Fruit fly (Drosophila melanogaster) whole organism, pupa: ENCODE measurements around the gene CG42541.

ENCODE experiments used
- CG10348 ChIP-seq: fragments of 200-800 bp; sonication (Bioruptor generic); IDR thresholded peaks from 2 replicates; pipeline ENCODE4 v1.3.6; 2022; ENCODE audit warnings: missing biosample characterization, missing genetic modification characterization
- CG12605 ChIP-seq: fragments of 200-800 bp; sonication (Bioruptor generic); IDR thresholded peaks from 2 replicates; pipeline ENCODE4 v1.3.6; 2022; ENCODE audit warnings: missing biosample characterization, missing genetic modification characterization
- CG13204 ChIP-seq: fragments of 200-800 bp; sonication (Bioruptor generic); optimal IDR thresholded peaks from 2 replicates; lab custom pipeline; 2018; ENCODE audit warnings: missing biosample characterization, mild to moderate bottlenecking, missing genetic modification characterization, moderate library complexity
- CG14655 ChIP-seq: fragments of 200-800 bp; sonication (Bioruptor generic); optimal IDR thresholded peaks from 3 replicates; lab custom pipeline; 2017; ENCODE audit warnings: mild to moderate bottlenecking, missing biosample characterization, missing genetic modification reagents, missing genetic modification characterization
- CG15710 ChIP-seq: fragments of 200-800 bp; sonication (Bioruptor generic); optimal IDR thresholded peaks from 2 replicates; lab custom pipeline; 2018; ENCODE audit warnings: missing biosample characterization, mild to moderate bottlenecking, missing genetic modification characterization, moderate library complexity
- CG17806 ChIP-seq: fragments of 200-800 bp; sonication (Bioruptor generic); optimal IDR thresholded peaks from 2 replicates; lab custom pipeline; 2018; ENCODE audit warnings: missing biosample characterization, mild to moderate bottlenecking, missing genetic modification characterization, moderate library complexity
- CG32121 ChIP-seq: fragments of 200-800 bp; sonication (Bioruptor generic); IDR thresholded peaks from 2 replicates; pipeline ENCODE4 v1.3.6; 2022; ENCODE audit warnings: missing biosample characterization, missing genetic modification characterization
- CG34367 ChIP-seq: fragments of 200-800 bp; sonication (Bioruptor generic); optimal IDR thresholded peaks from 2 replicates; lab custom pipeline; 2018; ENCODE audit warnings: missing biosample characterization, mild to moderate bottlenecking, missing genetic modification characterization
- CG4496 ChIP-seq: fragments of 200-800 bp; sonication (Bioruptor generic); IDR thresholded peaks from 3 replicates; pipeline ENCODE4 v1.3.6; 2022; ENCODE audit warnings: missing biosample characterization, missing genetic modification characterization
- CG8159 ChIP-seq: fragments of 200-800 bp; sonication (Bioruptor generic); optimal IDR thresholded peaks from 3 replicates; lab custom pipeline; 2018; ENCODE audit warnings: missing biosample characterization, mild to moderate bottlenecking, missing genetic modification characterization, moderate library complexity
- CG8301 ChIP-seq: fragments of 200-800 bp; sonication (Bioruptor generic); optimal IDR thresholded peaks from 2 replicates; lab custom pipeline; 2018; ENCODE audit warnings: missing biosample characterization, mild to moderate bottlenecking, missing genetic modification characterization
- CG9948 ChIP-seq: fragments of 200-800 bp; sonication (Bioruptor generic); optimal IDR thresholded peaks from 2 replicates; lab custom pipeline; 2018; ENCODE audit warnings: missing biosample characterization, mild to moderate bottlenecking, missing genetic modification characterization, moderate library complexity
- D1 ChIP-seq: fragments of 200-800 bp; sonication (Bioruptor generic); optimal IDR thresholded peaks from 2 replicates; lab custom pipeline; 2018; ENCODE audit warnings: missing biosample characterization, mild to moderate bottlenecking, missing genetic modification characterization, moderate library complexity
- EcR ChIP-seq: fragments of 200-800 bp; sonication (Bioruptor generic); optimal IDR thresholded peaks from 3 replicates; lab custom pipeline; 2019; ENCODE audit warnings: missing biosample characterization, missing genetic modification characterization, mild to moderate bottlenecking, moderate library complexity, missing genetic modification reagents
- Ets98B ChIP-seq: fragments of 200-800 bp; sonication (Bioruptor generic); IDR thresholded peaks from 2 replicates; pipeline ENCODE4 v1.3.6; 2022; ENCODE audit warnings: missing biosample characterization, missing genetic modification characterization
- Pif1A ChIP-seq: fragments of 200-800 bp; sonication (Bioruptor generic); optimal IDR thresholded peaks from 3 replicates; lab custom pipeline; 2016; ENCODE audit warnings: missing biosample characterization, missing genetic modification characterization
- Pif1B ChIP-seq: fragments of 200-800 bp; sonication (Bioruptor generic); optimal IDR thresholded peaks from 3 replicates; lab custom pipeline; 2016; ENCODE audit warnings: missing biosample characterization, missing genetic modification characterization
- Snoo ChIP-seq: fragments of 200-800 bp; sonication (Bioruptor generic); optimal IDR thresholded peaks from 3 replicates; lab custom pipeline; 2017; ENCODE audit warnings: missing biosample characterization, mild to moderate bottlenecking, missing genetic modification characterization, inconsistent platforms
- fd96Ca ChIP-seq: fragments of 200-800 bp; sonication (Bioruptor generic); IDR thresholded peaks from 3 replicates; pipeline ENCODE4 v1.3.6; 2022; ENCODE audit warnings: missing biosample characterization, missing genetic modification characterization
- gl ChIP-seq: fragments of 200-800 bp; sonication (Bioruptor generic); optimal IDR thresholded peaks from 2 replicates; lab custom pipeline; 2018; ENCODE audit warnings: missing biosample characterization, mild to moderate bottlenecking, missing genetic modification characterization
- rn ChIP-seq: fragments of 200-800 bp; sonication (Bioruptor generic); IDR thresholded peaks from 2 replicates; pipeline ENCODE4 v1.3.6; 2022; ENCODE audit warnings: missing biosample characterization, missing genetic modification characterization

CG42541 gene

DNA sequence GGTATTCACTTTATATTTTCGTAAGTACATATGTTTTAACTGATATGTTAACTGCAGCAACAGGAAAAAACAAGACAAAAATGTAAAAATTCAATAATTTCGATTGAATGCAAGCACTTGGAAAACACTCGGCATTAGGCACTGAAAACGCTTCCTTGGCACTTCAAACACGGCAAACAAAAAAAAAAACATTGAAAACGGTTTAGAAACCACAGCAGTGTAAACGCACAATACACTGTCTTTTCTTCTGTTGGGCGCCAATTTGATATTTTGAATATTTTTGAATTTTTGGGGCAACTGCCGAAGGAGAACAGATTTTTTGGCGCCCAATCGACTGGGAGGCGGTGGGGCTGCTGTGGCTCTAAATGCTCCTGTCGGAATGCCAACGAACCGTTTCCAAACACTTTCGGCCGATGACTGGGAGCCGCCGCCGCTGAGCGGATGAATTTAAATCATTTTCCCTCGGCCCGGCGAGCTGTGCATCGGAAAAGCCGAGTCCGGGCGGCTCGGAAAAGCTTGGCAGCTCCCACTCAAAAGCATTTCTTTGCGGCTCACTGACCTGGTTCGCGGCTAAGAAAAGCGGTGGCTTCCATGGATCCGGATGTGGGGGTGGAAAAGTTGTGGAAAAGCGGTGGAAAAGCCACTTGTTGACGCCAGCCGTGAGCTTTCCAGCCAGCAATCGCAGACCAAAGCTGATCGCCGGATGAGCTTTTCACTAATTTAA lies at the start of gene CG42541:
TSS of gene CG42541 (minus strand) at position 51 of the 724 bp plus-strand sequence.
- TF ChIP-seq CG14655 (no peak), CG34367 (tag; lab: Kevin White, UChicago) (no peak), CG4496 (GFP tag; lab: Robert Waterston, UW) (peak; percentile 70), CG12605 (GFP tag; lab: Robert Waterston, UW) (peak; percentile 63; the same call in 1 of the 2 replicates), CG10348 (GFP tag; lab: Robert Waterston, UW) (no peak)

- TF ChIP-seq Snoo, result no peak
- no peak for TF ChIP-seq CG13204
- TF ChIP-seq CG32121 (GFP tag; lab: Robert Waterston, UW), result no peak
- TF ChIP-seq CG10348 (GFP tag; lab: Robert Waterston, UW), result no peak
- TF ChIP-seq CG8159 (tag; lab: Kevin White, UChicago), result no peak
- no peak for TF ChIP-seq CG12605 (GFP tag; lab: Robert Waterston, UW)
Observed at dm6 chrX:3971250-3971649, 40.9 kb upstream of the CG42541 start, which contains the start of gene CG6414. TSS of gene CG6414 (minus strand) at chrX:3971350.

dm6 chrX:3968346-3969044 lies 38.1 kb upstream of the CG42541 start, which contains the start of gene CG6428:
TSS of gene CG6428 (minus strand) at chrX:3968655.
- TF ChIP-seq Snoo (peak; percentile 17), CG32121 (GFP tag; lab: Robert Waterston, UW) (no peak)

DNA sequence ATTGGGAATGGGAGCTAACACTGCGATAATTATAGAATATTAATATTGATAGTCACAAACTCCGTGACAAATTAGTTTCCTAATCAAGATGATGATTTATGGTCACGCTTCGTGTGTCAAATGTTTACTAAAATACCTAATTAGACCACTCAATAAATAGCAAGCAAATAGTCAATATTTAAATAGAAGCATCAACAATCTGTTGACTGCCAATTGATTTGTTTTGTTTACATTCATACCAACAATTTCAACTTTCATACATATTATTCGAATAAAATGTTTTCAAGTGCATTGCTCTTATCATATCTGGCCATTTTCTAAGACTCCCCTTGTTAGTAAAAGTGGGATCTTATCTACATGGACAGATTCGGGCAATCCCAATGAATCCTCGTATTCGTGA lies 37.2 kb upstream of the CG42541 start:
- TF ChIP-seq CG9948 (no peak), CG32121 (GFP tag; lab: Robert Waterston, UW) (no peak), CG15710 (tag; lab: Kevin White, UChicago) (no peak), CG8159 (tag; lab: Kevin White, UChicago) (no peak), CG12605 (GFP tag; lab: Robert Waterston, UW) (no peak), CG10348 (GFP tag; lab: Robert Waterston, UW) (no peak), EcR (no peak), CG4496 (GFP tag; lab: Robert Waterston, UW) (no peak), rn (GFP tag; lab: Robert Waterston, UW) (no peak), CG14655 (no peak), Snoo (no peak), Ets98B (GFP tag; lab: Robert Waterston, UW) (no peak), Pif1B (GFP tag; lab: Kevin White, UChicago) (no peak)

DNA sequence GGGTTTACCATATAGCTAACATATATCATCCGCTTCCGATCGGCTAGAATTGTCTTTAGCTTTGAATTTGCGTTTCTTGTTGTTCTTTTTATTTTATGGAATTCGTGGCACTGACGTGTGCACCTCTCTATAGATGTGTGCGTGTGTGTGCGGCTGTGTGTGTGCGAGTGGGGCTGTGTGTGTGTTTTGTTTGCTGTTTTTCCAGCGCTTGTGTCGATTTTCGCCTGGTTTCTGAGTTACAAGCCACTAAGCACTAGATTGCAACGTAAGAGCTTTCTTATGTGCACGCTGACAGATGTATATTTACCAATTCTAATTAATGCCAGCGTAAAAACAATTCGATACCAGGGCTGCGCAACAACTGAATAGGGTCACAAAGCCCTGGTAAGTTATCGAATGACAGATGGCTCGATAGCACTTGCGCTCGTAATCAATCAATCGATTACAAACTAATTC lies 34.6 kb upstream of the CG42541 start, which contains the start of gene lva:
TSS of gene lva (minus strand) at position 363 of the 456 bp plus-strand sequence.
- TF ChIP-seq EcR, result peak; percentile 15
- peak; percentile 58 for TF ChIP-seq gl (tag; lab: Kevin White, UChicago)
- no peak for TF ChIP-seq CG12605 (GFP tag; lab: Robert Waterston, UW)
- no peak for TF ChIP-seq CG8159 (tag; lab: Kevin White, UChicago)
- TF ChIP-seq CG15710 (tag; lab: Kevin White, UChicago), result peak; percentile 10
- TF ChIP-seq CG9948, result no peak
- peak; percentile 2 for TF ChIP-seq CG34367 (tag; lab: Kevin White, UChicago)

dm6 chrX:3950199-3950645 lies 19.8 kb upstream of the CG42541 start:
- TF ChIP-seq Ets98B (GFP tag; lab: Robert Waterston, UW) (peak; percentile 15; the same call in 1 of the 2 replicates), CG8159 (tag; lab: Kevin White, UChicago) (no peak), fd96Ca (peak; percentile 76), CG14655 (no peak), CG15710 (tag; lab: Kevin White, UChicago) (no peak), CG4496 (GFP tag; lab: Robert Waterston, UW) (no peak; the same call in 2 of the 3 replicates), D1 (tag; lab: Kevin White, UChicago) (no peak), CG32121 (GFP tag; lab: Robert Waterston, UW) (peak; percentile 56; the same call in 1 of the 2 replicates), CG34367 (tag; lab: Kevin White, UChicago) (no peak), gl (tag; lab: Kevin White, UChicago) (no peak), Pif1A (GFP tag; lab: Kevin White, UChicago) (no peak), CG17806 (tag; lab: Kevin White, UChicago) (no peak), Snoo (no peak), CG9948 (peak; percentile 8), EcR (no peak), CG10348 (GFP tag; lab: Robert Waterston, UW) (no peak), CG12605 (GFP tag; lab: Robert Waterston, UW) (no peak), Pif1B (GFP tag; lab: Kevin White, UChicago) (no peak), CG13204 (no peak), CG8301 (no peak), rn (GFP tag; lab: Robert Waterston, UW) (0 out of 2 replicates have a peak, but pooled peaks have one; percentile 4)
